Worm (Caenorhabditis elegans) whole organism, dauer: ENCODE results near the gene gcy-27.

ENCODE experiments used
- unc-62 ChIP-seq: sonication (generic microtip); optimal IDR thresholded peaks from 2 replicates; lab custom pipeline; 2017; ENCODE audit warnings: missing biosample characterization, missing genetic modification reagents, missing genetic modification characterization

The gcy-27 gene

DNA sequence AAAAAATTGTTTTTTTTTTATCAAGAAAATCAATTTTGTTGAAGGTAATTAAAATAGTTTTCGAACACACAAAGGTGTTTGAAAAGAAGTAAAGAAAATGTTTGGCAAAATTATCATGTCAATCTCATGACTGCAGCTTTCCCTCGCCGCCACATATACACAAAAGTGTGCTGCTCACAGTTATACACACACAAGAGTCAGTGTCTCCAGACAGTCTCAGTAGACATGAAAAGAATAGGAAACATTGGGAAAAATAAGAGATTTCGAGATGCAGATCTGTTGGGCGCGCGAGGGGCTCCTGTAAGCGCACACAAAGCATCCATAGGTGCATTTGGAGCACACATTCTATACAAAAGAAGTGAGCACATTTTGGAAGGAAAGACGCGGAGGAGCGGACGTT is 11.9 kb upstream of the gcy-27 start:
- TF ChIP-seq unc-62 (GFP tag; lab: Kevin White, UChicago), result no peak

DNA sequence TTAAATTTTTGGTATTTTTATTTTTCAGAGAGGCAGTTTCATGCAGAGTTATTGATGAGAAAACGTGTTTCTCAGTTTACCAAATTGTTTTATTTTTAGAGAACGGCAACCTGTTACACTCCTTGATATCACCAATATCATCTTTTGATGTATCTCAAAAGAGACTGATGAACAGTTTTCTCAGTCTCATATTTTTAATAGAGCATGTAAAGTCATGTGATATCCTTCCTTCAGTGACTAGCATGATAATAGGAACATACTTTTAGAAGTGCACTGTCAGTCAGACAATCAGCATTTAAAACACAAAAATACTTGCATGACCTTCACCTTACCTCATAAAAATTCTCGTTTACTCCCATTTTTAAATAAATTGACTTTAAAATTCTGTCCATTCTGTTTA is 6.1 kb upstream of the gcy-27 start, which contains the start of gene F11E6.11:
TSS of gene F11E6.11 (plus strand) at position 325 of the 400 bp plus-strand sequence.
- no peak for TF ChIP-seq unc-62 (GFP tag; lab: Kevin White, UChicago)

ce11 chrIV:17441260-17441659 is 4.8 kb upstream of the gcy-27 start:
- no peak for TF ChIP-seq unc-62 (GFP tag; lab: Kevin White, UChicago)

DNA sequence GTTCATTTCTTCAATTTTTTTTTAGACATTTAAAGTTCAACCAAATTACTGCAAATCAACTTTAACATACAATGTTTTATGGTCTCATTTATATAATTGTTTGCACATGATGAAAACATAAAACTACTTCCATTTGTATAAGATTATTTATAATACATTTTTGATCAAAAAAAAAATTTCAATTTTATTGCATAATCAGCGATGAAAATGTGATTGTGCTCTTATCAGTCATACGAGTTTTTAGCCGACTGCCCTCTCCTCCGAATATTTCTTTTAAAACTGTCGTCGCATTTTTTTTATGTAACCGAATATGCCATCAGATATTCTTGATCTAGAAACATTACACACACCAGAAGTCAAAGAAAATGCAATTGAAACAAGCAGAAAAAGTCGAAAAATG is 4.0 kb upstream of the gcy-27 start, which contains the start of gene F08A7.1:
TSS of gene F08A7.1 (plus strand) at position 191 of the 400 bp plus-strand sequence.
- TF ChIP-seq unc-62 (GFP tag; lab: Kevin White, UChicago), result no peak

ce11 chrIV:17440001-17440400 is 3.5 kb upstream of the gcy-27 start, which contains the start of gene C06A12.19:
Gene C06A12.19, minus strand, starts transcription at chrIV:17440101.
- TF ChIP-seq unc-62 (GFP tag; lab: Kevin White, UChicago), result no peak

ce11 chrIV:17437038-17437437 is 586 bp upstream of the gcy-27 start, which contains the start of gene C06A12.8:
Gene C06A12.8, plus strand, starts transcription at chrIV:17437338.
- no peak for TF ChIP-seq unc-62 (GFP tag; lab: Kevin White, UChicago)

- TF ChIP-seq unc-62 (GFP tag; lab: Kevin White, UChicago), result no peak
Measured at ce11 chrIV:17435228-17435627, 1.2 kb downstream of the gcy-27 start.

ce11 chrIV:17432223-17432826 is 4.1 kb downstream of the gcy-27 start:
- no peak for TF ChIP-seq unc-62 (GFP tag; lab: Kevin White, UChicago)

ce11 chrIV:17431287-17431686 is 5.2 kb downstream of the gcy-27 start, which contains the start of gene lact-6:
Gene lact-6, minus strand, starts transcription at chrIV:17431387.
- TF ChIP-seq unc-62 (GFP tag; lab: Kevin White, UChicago), result no peak

DNA sequence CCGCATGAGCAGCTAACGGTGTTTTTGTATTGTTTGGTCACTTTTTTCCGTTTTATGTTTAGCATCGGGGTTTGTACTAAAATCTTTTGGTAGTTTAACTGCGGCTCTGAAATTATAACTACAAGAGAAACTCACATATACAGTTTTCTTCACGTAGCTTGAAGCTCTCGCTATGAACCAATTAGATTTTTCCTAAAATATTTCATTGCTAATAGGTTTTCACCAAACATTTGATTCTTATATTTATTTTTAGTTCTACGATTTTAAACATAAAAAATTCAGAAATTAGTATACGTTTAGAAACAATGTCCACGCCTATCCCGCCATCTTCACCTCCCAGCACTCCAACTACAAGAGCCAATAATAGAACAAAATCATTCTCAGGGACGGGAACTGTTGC is 9.0 kb downstream of the gcy-27 start, which contains the start of gene C06A12.3:
TSS of gene C06A12.3 (plus strand) at position 301 of the 400 bp plus-strand sequence.
- TF ChIP-seq unc-62 (GFP tag; lab: Kevin White, UChicago), result no peak

ce11 chrIV:17426970-17427369 is 9.5 kb downstream of the gcy-27 start:
- no peak for TF ChIP-seq unc-62 (GFP tag; lab: Kevin White, UChicago)

DNA sequence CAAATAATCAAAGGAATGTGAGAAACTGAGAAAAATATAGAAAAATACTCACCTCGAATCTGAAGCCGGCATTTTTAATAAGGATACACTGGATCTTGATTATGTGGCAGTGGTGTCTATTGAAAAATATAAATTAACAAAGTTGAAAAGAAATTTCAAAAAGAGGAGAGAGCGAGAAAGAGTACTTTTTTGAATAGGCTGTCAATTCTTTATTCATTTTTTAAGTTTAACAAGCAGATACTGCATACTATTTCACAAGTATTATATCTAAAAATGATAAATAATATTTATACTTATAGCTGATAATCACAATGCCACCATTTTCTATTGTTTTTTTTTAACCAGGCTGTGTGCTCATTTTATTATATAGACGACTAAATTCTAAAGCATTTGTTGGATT is 18.7 kb downstream of the gcy-27 start, which contains the start of gene npr-26:
TSS of gene npr-26 (minus strand) at position 101 of the 400 bp plus-strand sequence.
- no peak for TF ChIP-seq unc-62 (GFP tag; lab: Kevin White, UChicago)

ce11 chrIV:17413343-17413742 is 23.1 kb downstream of the gcy-27 start:
- no peak for TF ChIP-seq unc-62 (GFP tag; lab: Kevin White, UChicago)

DNA sequence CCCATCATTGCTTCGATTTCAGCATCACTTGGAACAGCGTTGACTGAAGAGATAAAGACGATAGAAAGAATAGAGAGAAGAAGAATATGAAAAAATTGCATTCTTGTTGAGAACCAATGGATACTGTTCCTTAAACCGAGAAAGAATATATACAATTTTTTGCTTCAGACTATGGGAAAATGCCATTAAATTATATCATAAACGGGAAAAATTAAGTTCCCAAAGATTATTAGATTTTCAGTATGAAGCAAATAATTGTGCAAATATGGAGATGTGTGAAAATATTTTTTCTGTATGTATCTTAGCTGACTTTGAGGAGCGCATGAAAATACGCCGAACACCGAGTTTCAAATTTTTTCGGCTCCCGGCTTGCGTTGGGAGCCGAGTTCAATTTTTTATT is 29.0 kb downstream of the gcy-27 start, which contains the start of gene T02D1.9:
TSS of gene T02D1.9 (minus strand) at position 101 of the 400 bp plus-strand sequence.
- no peak for TF ChIP-seq unc-62 (GFP tag; lab: Kevin White, UChicago)

- TF ChIP-seq unc-62 (GFP tag; lab: Kevin White, UChicago), result no peak
Measured at ce11 chrIV:17407025-17407424, 29.4 kb downstream of the gcy-27 start, which contains the start of gene T02D1.7. Gene T02D1.7, minus strand, starts transcription at chrIV:17407125.

ce11 chrIV:17406119-17406518 is 30.3 kb downstream of the gcy-27 start:
- TF ChIP-seq unc-62 (GFP tag; lab: Kevin White, UChicago), result no peak

ce11 chrIV:17405530-17405929 is 30.9 kb downstream of the gcy-27 start, which contains the start of gene pmp-4:
Gene pmp-4, minus strand, starts transcription at chrIV:17405630.
- no peak for TF ChIP-seq unc-62 (GFP tag; lab: Kevin White, UChicago)
